Fruit fly (Drosophila melanogaster): Measurements from ENCODE around the gene CG10853.

The CG10853 gene

dm6 chr3L:3902491-3903198 is 45.0 kb upstream of the CG10853 start, which contains the start of gene Ubi-p63E (continued):
- TF ChIP-seq Hand (GFP tag; optimal IDR thresholded peaks at IDR 0.05) (no peak), CG8089 (GFP tag; optimal IDR thresholded peaks at IDR 0.05) (peak; percentile 35), Myb (GFP tag; optimal IDR thresholded peaks at IDR 0.05) (peak; percentile 13), HLH3B (GFP tag; IDR thresholded peaks at IDR 0.05) (no peak), CG17612 (GFP tag; IDR thresholded peaks at IDR 0.05) (no peak), CG2678 (tag; optimal IDR thresholded peaks at IDR 0.05) (peak; percentile 70), zen (tag; optimal IDR thresholded peaks at IDR 0.05) (peak; percentile 9), Blimp-1 (GFP tag; optimal IDR thresholded peaks at IDR 0.05) (peak; percentile 55), CG7556 (GFP tag; optimal IDR thresholded peaks at IDR 0.05) (peak; percentile 58), sc (optimal IDR thresholded peaks at IDR 0.05) (no peak), sc (GFP tag; optimal IDR thresholded peaks at IDR 0.05) (peak; percentile 44), chm (GFP tag; IDR thresholded peaks at IDR 0.05) (no peak), CG8944 (GFP tag; optimal IDR thresholded peaks at IDR 0.05) (peak; percentile 52), caup (GFP tag; optimal IDR thresholded peaks at IDR 0.05; ENCODE audit: severe bottlenecking) (peak; percentile 62), dpn (GFP tag; optimal IDR thresholded peaks at IDR 0.05) (peak; percentile 64 to 72), vnd (GFP tag; IDR thresholded peaks at IDR 0.05; ENCODE audit: partially characterized antibody) (no peak), Drgx (GFP tag; IDR thresholded peaks at IDR 0.05) (no peak), crc (GFP tag; optimal IDR thresholded peaks at IDR 0.05) (no peak), Opbp (GFP tag; IDR thresholded peaks at IDR 0.05; ENCODE audit: partially characterized antibody) (no peak), shn (GFP tag; optimal IDR thresholded peaks at IDR 0.05) (peak; percentile 50), eyg (GFP tag; optimal IDR thresholded peaks at IDR 0.05) (peak; percentile 61), wdn (GFP tag; IDR thresholded peaks at IDR 0.05) (no peak), CG33557 (GFP tag; optimal IDR thresholded peaks at IDR 0.05) (no peak), CG16815 (GFP tag; optimal IDR thresholded peaks at IDR 0.05) (peak; percentile 57), CG14710 (tag; optimal IDR thresholded peaks at IDR 0.05) (peak; percentile 67), amos (GFP tag; IDR thresholded peaks at IDR 0.05; ENCODE audit: partially characterized antibody) (no peak), tio (GFP tag; optimal IDR thresholded peaks at IDR 0.05) (peak; percentile 88), sens (GFP tag) (peak; percentile 94), gsb-n (tag; optimal IDR thresholded peaks at IDR 0.05) (peak; percentile 50), Pdp1 (GFP tag; optimal IDR thresholded peaks at IDR 0.05) (peak; percentile 76 to 86), E2f1 (GFP tag; IDR thresholded peaks at IDR 0.05) (no peak), slou (GFP tag; optimal IDR thresholded peaks at IDR 0.05) (peak; percentile 15), Sox102F (GFP tag; optimal IDR thresholded peaks at IDR 0.05) (no peak), Bdp1 (GFP tag; optimal IDR thresholded peaks at IDR 0.05) (peak; percentile 12), fd96Cb (tag; optimal IDR thresholded peaks at IDR 0.05) (peak; percentile 64), mam (GFP tag; optimal IDR thresholded peaks at IDR 0.05) (peak; percentile 81), CG7357 (GFP tag; IDR thresholded peaks at IDR 0.05) (0 out of 3 replicates have a peak, but pooled peaks have one; percentile 6), Hmr (GFP tag; optimal IDR thresholded peaks at IDR 0.05) (peak; percentile 46), lov (optimal IDR thresholded peaks at IDR 0.05) (no peak), lov (GFP tag; IDR thresholded peaks at IDR 0.05) (no peak), zen2 (GFP tag; IDR thresholded peaks at IDR 0.05; ENCODE audit: partially characterized antibody) (no peak), HLH54F (GFP tag; optimal IDR thresholded peaks at IDR 0.05) (peak; percentile 65), Dll (GFP tag; IDR thresholded peaks at IDR 0.05; ENCODE audit: partially characterized antibody) (no peak), sug (tag; optimal IDR thresholded peaks at IDR 0.05) (peak; percentile 12), CG6765 (GFP tag; optimal IDR thresholded peaks at IDR 0.05) (no peak), CG5180 (GFP tag; optimal IDR thresholded peaks at IDR 0.05) (peak; percentile 1), CG15073 (GFP tag; optimal IDR thresholded peaks at IDR 0.05) (no peak), ara (GFP tag; IDR thresholded peaks at IDR 0.05) (no peak), usp (GFP tag; optimal IDR thresholded peaks at IDR 0.05) (no peak), peb (GFP tag; IDR thresholded peaks at IDR 0.05) (no peak)
